Worm (Caenorhabditis elegans) whole organism, L1 larva: Measurements from ENCODE around the gene itsn-1.

Experiments
- alr-1 ChIP-seq: fragments of 200-800 bp; sonication (Bioruptor generic); optimal IDR thresholded peaks from 2 replicates; lab custom pipeline; 2018; ENCODE audit warnings: borderline replicate concordance, mild to moderate bottlenecking, missing genetic modification characterization, missing compliant biosample characterization
- ama-1 ChIP-seq: fragments of 150-350 bp; optimal IDR thresholded peaks from 2 replicates; lab custom pipeline; 2014
- blmp-1 ChIP-seq: fragments of 150-350 bp; optimal IDR thresholded peaks from 2 replicates; lab custom pipeline; 2014; ENCODE audit warnings: missing biosample characterization, missing genetic modification characterization
- ces-1 ChIP-seq: fragments of 150-350 bp; optimal IDR thresholded peaks from 2 replicates; lab custom pipeline; 2014; ENCODE audit warnings: missing biosample characterization, missing genetic modification reagents, missing genetic modification characterization
- fkh-10 ChIP-seq: sonication (generic microtip); optimal IDR thresholded peaks from 2 replicates; lab custom pipeline; 2017; ENCODE audit warnings: missing biosample characterization, missing genetic modification reagents, missing genetic modification characterization
- lin-15B ChIP-seq: fragments of 150-350 bp; sonication (generic microtip); optimal IDR thresholded peaks from 3 replicates; lab custom pipeline; 2014; ENCODE audit warnings: missing biosample characterization, missing genetic modification characterization
- skn-1 ChIP-seq: fragments of 150-350 bp; optimal IDR thresholded peaks from 2 replicates; lab custom pipeline; 2014; ENCODE audit warnings: missing biosample characterization, missing genetic modification characterization
- unc-62 ChIP-seq: fragments of 150-350 bp; optimal IDR thresholded peaks from 2 replicates; lab custom pipeline; 2014; ENCODE audit warnings: missing biosample characterization, missing genetic modification reagents, missing genetic modification characterization
- ztf-11 ChIP-seq, 2 experiments: sonication (generic microtip); optimal IDR thresholded peaks; 2 replicates each; lab custom pipeline; 2016 to 2017; ENCODE audit warnings: missing genetic modification characterization in 2 of 2, missing biosample characterization in 1 of 2, missing compliant biosample characterization in 1 of 2

DNA sequence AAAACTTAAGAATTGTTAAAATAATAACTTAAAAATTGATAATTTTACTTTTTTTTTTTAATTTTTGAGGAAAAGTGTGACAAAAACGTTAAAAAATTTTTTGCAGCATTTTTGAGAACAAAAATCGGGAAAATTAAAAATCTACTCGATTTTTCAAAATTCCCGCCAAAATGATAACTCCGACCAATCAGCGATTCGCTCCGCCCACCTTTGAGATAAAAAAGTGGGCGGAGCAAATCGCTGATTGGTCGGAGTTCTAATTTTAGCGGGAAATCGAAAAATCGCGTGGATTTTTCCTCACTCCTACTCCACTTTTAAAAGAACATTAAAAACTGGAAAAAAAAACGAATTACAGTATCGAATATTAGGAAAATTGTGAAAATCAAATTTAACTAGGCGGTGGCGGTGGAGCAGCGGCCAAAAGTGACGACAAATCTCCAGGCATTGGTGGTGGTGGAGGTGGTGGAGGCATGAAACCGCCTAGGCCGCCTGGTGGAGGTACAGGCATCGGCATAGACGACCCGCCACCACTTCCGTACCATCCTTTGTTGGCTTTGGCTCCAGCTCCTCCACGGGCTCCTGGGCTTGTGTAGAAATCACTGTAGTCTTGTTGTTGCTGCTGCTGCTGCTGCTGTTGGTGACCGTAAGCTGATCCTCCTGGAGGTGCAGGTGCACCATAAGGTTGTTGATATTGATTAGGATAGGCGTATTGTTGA is 15.2 kb upstream of the itsn-1 start:
- TF ChIP-seq fkh-10: no peak
- TF ChIP-seq blmp-1 (tag; lab: Kevin White, UChicago): no peak
- TF ChIP-seq ces-1 (GFP tag; lab: Kevin White, UChicago): no peak
- no peak for TF ChIP-seq ama-1 (lab: Kevin White, UChicago)
- TF ChIP-seq ztf-11 (tag; optimal IDR thresholded peaks at IDR 0.05; lab: Kevin White, UChicago): no peak
- no peak for TF ChIP-seq lin-15B (tag; lab: Kevin White, UChicago)
- no peak for TF ChIP-seq skn-1
- TF ChIP-seq alr-1: no peak
- no peak for TF ChIP-seq unc-62
